Worm (Caenorhabditis elegans): ENCODE data around the gene T09F3.2.

T09F3.2 gene

DNA sequence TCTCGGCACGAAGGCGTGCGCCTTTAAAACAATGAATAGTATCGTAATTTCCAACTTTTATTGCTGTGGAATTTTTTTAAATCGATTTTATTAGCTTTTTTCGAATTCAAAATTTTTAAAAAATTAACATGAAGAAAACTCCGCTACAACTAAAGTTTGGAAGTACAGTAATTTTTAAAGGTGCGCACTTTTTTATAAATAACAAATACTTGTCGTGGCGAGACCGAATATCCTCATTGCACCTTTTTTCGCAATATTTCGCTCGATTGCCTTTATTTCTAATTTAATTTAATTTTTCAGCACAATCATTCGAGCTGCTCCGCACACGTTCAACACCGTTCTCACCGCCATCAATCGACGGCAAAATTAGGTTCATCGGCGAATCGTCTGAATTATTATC, at the start of gene T09F3.2, which contains the start of gene T09F3.7:
T09F3.2 (plus strand) TSS at position 301 of the 400 bp plus-strand sequence.
T09F3.7 (plus strand) TSS at position 315 of the 400 bp plus-strand sequence.
- no peak for TF ChIP-seq unc-62 (GFP tag; optimal IDR thresholded peaks at IDR 0.05)

DNA sequence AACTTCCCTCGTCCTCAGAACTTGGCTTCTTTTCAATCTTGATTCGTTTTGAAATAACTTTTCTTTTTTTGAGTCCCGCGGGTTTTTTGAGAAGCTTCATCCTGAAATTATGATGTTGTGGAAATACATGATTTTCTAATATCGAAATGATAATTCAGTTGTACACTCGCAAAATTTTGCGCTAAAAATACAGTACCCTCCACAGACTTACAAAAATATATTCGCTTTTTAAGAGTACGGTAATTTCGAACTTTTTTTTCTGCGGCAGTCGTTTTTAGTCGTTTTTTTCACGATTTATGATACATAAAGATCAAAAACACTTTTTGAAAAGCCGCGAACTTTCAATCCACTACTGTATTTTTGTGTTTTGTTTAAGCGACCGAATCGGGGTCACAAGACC, 45.9 kb upstream of the T09F3.2 start, which contains the start of gene pro-2:
pro-2 (minus strand) TSS at position 101 of the 400 bp plus-strand sequence.
- TF ChIP-seq unc-62 (GFP tag; optimal IDR thresholded peaks at IDR 0.05): no peak

DNA sequence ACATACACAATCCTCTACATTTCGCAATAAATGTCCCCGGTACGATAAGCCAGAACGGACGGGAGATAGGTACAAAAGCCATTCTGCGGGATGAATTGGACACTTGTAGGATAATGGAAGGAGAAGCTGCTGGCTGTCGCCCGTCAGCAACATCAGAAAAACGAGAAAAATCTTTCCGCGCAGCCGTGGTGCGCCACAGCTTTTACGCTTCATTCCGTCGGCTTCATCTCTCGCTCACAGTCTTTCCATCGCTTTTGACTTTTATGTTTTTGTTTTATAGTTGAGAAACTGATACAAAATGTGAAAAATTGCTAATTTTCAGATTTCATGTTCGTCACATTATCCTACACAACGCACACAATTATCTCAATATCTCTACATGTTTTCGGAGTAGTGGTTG, 44.9 kb upstream of the T09F3.2 start, which contains the start of gene C07E3.10:
C07E3.10 (plus strand) TSS at position 301 of the 400 bp plus-strand sequence.
- no peak for TF ChIP-seq unc-62 (GFP tag; optimal IDR thresholded peaks at IDR 0.05)

DNA sequence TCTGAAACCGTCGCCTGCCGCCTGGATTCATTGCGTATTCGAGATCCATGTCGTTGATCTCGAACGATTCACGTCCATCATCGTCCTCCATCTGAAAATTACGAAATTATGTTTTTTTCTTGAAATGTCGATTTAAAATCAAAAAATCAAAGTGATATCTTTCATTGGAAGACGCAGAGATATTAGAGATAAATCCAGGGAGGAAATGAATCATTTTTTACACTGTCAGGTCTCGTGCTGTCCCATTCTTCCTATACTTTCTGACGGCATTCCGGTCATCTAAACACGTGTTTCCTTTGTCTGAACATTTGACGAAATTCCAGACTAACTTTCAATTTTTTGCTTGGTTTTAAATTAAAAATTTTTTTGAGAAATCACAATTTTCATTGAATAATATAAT, 41.0 kb upstream of the T09F3.2 start, which contains the start of gene stip-1:
stip-1 (minus strand) TSS at position 98 of the 400 bp plus-strand sequence.
- TF ChIP-seq unc-62 (GFP tag; optimal IDR thresholded peaks at IDR 0.05): no peak

DNA sequence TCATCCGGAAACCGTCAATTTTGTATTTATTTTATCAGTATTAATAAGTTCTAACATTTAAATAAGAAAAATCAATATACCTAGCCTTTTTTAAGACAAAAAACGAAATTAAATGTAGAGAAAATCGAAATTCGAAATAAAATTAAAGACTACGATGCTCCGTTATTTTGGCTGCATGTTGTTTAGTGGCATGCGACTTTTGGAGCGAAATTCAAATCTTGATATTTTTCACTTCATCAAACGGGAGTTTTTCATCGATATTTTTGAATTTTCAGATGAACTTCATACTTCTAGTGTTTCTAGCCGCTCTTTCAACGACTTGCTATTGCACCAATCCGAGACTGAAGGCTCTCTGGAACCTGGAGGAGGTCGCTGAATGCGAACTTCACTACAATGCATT, 40.5 kb upstream of the T09F3.2 start, which contains the start of gene C07E3.9:
C07E3.9 (plus strand) TSS at position 270 of the 400 bp plus-strand sequence.
- TF ChIP-seq unc-62 (GFP tag; optimal IDR thresholded peaks at IDR 0.05): no peak

DNA sequence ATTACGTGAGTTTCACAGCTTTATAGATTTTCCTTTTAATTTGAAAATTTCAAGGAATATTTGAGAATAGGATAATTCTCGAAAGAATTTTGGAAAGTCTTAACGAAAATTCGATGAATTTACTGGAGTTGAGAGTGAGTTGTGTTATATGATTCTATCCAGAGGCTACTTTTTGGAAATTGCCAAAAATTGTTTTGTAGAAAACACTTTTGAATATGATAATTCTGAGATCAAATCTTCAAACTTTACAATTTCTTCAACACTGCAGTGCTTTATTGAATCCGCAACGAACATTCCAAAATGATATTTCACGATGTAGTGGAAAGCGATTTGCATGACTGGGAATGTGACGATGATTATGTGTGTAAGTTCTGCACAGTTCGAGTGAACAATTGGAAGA, 39.0 kb upstream of the T09F3.2 start, which contains the start of gene C07E3.8:
C07E3.8 (plus strand) TSS at position 301 of the 400 bp plus-strand sequence.
- TF ChIP-seq unc-62 (GFP tag; optimal IDR thresholded peaks at IDR 0.05): no peak

DNA sequence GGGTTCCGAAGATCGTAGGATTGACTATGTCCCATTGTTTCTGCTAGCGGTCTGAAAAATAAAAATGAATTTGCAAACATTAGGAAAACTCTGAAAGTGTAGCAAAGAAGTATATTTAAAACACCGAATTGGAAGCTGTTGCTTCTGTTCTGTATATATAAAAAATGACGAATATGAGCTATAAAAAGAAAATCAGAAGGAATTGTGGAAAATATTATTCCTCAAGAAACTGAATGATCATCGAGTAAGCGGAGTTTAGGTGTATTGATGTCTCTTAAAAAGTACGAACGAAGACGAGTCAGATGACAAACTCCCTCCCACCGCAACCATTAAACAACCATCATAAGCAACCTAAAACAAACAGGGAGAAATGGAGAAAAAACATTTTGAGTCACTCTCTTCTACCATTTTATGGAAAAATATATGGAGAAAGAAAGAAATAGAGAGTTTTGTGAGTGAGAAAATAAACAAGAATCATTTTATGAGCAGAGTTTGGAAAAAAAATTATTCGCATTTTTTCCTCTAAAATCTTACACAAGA, 33.4 kb upstream of the T09F3.2 start, which contains the start of gene C07E3.3:
C07E3.3 (minus strand) TSS at position 51 of the 540 bp plus-strand sequence.
- TF ChIP-seq unc-62 (GFP tag; optimal IDR thresholded peaks at IDR 0.05): no peak

DNA sequence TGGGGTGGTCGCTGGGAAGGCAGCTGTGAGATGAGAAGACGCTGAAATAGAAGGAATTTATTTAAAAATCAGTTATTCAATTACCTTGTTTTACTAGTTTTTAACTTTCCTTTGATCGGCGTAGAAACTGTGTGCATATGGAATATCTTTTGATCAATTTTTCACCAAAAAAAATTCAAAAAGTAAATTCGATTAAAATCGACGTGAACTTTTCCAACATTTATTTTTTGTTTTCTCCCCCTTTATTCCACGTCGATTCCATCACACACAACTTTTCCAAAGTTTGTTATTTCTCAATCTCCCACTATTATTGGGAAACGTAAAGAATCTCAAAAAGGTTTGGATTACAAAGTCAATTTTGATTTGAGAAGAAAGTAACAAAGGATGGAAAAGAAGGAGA, 30.5 kb upstream of the T09F3.2 start, which contains the start of gene C07E3.4:
C07E3.4 (plus strand) TSS at position 301 of the 400 bp plus-strand sequence.
- TF ChIP-seq unc-62 (GFP tag; optimal IDR thresholded peaks at IDR 0.05): no peak

DNA sequence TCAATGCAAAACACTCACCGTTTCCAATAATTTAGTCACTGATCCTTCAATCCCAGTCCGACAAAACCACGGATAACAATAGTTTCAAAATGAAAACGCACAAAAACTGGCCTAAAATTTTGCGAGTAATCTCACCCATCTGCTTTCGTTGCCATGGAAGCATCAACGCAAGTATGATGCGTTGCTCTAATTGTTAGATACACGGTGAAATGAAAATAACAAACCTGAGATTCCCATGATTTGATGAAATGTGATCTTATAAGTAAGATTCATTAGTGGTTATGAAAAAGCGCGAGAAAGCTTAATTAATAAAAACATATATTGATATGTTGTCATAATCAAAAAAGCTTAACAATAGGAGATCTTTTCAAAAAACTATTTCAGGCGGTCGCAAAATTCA, 23.8 kb upstream of the T09F3.2 start, which contains the start of gene ceh-57:
ceh-57 (minus strand) TSS at position 95 of the 400 bp plus-strand sequence.
- TF ChIP-seq unc-62 (GFP tag; optimal IDR thresholded peaks at IDR 0.05): no peak

DNA sequence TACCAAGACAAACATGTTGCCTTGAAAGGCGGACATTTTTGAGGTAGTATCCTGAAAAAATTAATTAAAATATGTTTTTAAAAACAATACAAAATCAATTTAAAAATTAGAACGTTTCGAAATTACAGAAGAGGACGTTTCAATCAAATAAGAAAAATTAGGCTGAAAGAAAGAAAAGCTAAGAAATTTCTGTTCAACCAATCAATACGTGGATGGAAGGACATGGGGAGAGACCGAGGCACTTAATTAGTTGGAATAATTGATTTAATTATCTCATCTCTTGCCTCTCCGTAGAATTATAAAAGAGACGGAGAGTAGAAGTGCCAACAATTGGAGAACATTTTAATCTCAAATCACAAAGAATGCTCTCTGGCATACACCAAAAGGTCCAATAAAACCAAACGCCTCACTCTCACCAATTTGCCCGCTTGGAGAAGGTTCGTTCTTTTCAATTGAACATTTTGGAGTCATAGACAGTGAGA, 21.4 kb upstream of the T09F3.2 start, which contains the start of gene ceh-58:
ceh-58 (minus strand) TSS at position 51 of the 482 bp plus-strand sequence.
- no peak for TF ChIP-seq unc-62 (GFP tag; optimal IDR thresholded peaks at IDR 0.05)

DNA sequence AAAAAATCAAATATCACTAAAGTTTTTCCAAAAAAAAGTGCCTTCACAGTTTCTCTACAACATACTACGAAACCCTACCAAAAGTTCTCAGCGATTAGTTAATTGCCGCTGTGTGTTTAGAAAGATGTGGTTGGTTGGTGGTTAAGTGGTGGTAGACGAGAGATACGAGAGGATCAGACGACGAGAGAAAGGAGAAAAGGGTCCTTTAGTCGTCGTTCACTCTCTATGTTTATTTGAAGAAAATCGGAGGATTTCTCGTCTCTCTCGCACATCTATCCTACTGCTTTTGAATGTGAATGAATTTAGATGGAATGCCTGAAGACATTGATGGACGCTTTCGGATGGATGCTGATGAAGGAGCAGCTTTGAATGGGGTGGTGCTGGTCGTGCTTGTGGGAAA, 20.1 kb upstream of the T09F3.2 start:
- TF ChIP-seq unc-62 (GFP tag; optimal IDR thresholded peaks at IDR 0.05): no peak

DNA sequence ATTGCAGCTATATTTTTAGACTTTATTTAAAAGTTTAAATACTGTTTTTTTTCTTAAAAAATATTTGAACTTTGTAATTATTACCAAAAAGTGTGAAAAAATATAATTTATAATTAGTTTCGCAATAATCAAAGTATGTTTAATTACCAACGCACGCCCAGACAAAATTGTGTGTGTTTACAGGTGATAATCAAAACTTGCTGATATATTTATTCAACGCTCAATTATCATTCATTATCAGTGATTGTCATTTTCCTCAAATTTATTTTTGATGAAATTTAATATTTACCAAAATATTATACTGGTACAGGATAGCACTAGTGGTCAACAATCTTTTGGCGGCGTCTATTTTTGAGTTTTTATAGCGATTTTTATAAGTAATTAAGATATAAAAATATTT, 17.9 kb upstream of the T09F3.2 start:
- TF ChIP-seq unc-62 (GFP tag; optimal IDR thresholded peaks at IDR 0.05): no peak

DNA sequence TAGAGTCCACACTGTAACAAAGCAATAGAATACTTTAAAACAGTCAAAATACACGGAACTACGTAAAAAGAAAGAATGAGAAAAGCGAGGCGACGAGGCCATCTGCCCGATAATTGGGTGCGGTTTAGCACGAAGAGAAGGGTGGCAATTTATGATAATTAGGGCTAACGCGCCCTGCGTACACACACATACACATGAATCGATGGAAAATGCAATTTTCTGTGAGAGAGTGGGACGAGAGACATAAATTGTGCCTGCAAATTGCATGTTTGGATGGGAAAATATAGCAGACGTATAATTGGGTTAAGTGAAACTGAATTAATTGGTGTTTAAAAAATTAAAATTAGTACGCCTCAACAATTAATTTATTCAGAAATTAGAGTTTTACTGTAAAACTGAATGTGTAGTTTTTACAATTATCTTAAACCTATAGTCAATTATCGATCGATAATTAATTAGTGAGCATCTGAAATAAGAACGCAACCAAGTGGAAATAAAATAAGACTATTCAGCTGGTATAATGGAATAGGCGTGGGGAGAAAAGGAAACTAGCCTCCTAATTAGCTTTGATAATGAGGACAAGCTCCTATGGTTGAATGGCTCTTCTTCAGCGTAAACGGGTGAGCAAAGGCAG, 17.3 kb upstream of the T09F3.2 start:
- no peak for TF ChIP-seq unc-62 (GFP tag; optimal IDR thresholded peaks at IDR 0.05)

DNA sequence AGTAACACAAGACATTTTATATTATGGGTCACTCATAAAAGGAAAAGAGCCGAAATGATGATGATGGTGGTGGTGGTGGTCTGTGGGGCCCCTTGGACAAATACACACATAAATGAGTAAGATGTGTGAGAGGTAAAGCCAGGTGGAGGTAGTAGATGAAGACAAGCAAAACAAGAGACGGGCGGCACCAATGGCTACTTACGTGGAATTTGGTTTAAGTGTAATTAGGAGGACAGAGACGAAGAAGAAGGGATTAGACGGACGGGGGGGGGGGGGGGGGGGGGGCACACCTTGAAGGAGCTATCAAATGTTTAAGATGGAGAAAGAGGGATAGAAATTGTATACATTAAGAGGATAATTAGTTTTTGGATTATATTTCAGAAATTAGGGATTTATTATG, 16.2 kb upstream of the T09F3.2 start:
- no peak for TF ChIP-seq unc-62 (GFP tag; optimal IDR thresholded peaks at IDR 0.05)

DNA sequence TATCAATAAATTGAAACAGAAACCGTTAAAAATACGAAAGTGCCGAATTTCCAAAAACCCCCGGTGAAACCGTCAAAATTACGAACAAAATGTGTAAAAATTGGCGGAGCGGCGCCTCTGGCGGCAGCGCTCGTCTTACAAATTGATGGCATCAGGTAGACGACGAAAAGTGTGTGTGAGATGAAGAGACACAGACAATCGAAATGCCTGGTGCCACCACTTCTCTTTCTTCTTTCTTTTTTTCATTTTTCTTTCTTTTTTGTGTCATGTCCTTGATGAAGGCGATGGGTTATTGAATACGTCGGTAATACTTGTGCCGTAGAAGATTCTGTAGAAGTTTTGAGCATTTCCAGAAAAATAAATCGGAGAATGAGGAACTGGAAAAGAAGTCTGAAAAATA, 13.1 kb upstream of the T09F3.2 start:
- no peak for TF ChIP-seq unc-62 (GFP tag; optimal IDR thresholded peaks at IDR 0.05)

DNA sequence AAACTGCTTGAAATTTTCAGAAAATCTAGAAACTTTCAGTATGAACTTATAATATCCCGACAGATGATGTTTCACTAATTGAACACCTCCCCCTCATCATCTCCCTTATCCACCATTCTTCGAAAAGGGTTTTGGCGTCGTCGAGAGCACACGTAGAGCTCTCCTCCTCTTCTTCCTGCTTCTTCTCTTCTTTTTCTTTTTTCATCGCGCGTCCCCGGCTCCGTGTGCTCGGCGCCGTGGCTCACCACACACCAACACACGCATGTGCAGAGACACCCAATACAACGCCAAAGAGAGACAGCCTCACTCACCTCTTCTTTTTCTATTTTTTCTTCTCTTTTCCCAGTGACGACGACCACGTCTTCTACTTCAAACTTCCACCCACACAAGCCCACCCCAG, 11.4 kb upstream of the T09F3.2 start:
- no peak for TF ChIP-seq unc-62 (GFP tag; optimal IDR thresholded peaks at IDR 0.05)

DNA sequence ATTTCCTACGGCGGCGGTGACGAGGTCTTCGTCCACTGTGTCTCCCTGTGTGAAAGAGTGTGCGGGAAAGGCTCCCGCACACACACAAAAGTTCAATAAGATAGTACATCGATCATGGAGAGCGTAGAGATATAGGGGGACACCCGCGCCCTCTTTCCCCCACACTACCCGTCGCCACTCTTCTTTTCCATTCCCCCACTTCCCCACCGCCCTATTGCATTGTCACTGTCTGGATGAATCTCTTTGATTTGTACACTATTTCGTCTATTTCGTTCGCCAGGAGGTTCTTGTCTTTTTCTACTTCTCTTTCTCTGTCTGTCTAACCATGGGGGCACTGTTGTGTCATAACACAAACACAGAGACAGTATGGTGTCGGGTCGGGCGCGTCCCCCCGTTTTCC, 8.7 kb upstream of the T09F3.2 start:
- TF ChIP-seq unc-62 (GFP tag; optimal IDR thresholded peaks at IDR 0.05): no peak
